Fruit fly (Drosophila melanogaster): ENCODE results near the gene CG12105.

CG12105 gene

dm6 chr3L:1618116-1618727, 2.6 kb upstream of the CG12105 start, which contains the start of the genes CG13926, ABCB7 and CG33230 (continued):
- no peak for TF ChIP-seq dm (GFP tag; optimal IDR thresholded peaks at IDR 0.05)
- peak; percentile 1 for TF ChIP-seq Dip3 (GFP tag; optimal IDR thresholded peaks at IDR 0.05)
- no peak for TF ChIP-seq CG9609 (GFP tag; optimal IDR thresholded peaks at IDR 0.05)
- no peak for TF ChIP-seq p53 (GFP tag; optimal IDR thresholded peaks at IDR 0.05)
- peak; percentile 27 for TF ChIP-seq Fer1 (GFP tag; optimal IDR thresholded peaks at IDR 0.05)
- no peak for TF ChIP-seq yki (optimal IDR thresholded peaks at IDR 0.05)
- TF ChIP-seq CG6175 (GFP tag; IDR thresholded peaks at IDR 0.05): no peak
- no peak for TF ChIP-seq Rx (GFP tag; IDR thresholded peaks at IDR 0.05)
- TF ChIP-seq CG3407 (GFP tag; optimal IDR thresholded peaks at IDR 0.05): no peak
- TF ChIP-seq CG8478 (optimal IDR thresholded peaks at IDR 0.05): no peak
- TF ChIP-seq tll (GFP tag; optimal IDR thresholded peaks at IDR 0.05): no peak
- peak; percentile 13 for TF ChIP-seq Bdp1 (GFP tag; optimal IDR thresholded peaks at IDR 0.05)
- TF ChIP-seq Atf3 (GFP tag; optimal IDR thresholded peaks at IDR 0.05): no peak
- TF ChIP-seq CG3726 (GFP tag; IDR thresholded peaks at IDR 0.05): no peak
- no peak for TF ChIP-seq caup (GFP tag; optimal IDR thresholded peaks at IDR 0.05; ENCODE audit: severe bottlenecking)
- no peak for TF ChIP-seq CG6272 (GFP tag; IDR thresholded peaks at IDR 0.05)
- TF ChIP-seq gem (tag; optimal IDR thresholded peaks at IDR 0.05): no peak
- no peak for TF ChIP-seq Oli (tag; optimal IDR thresholded peaks at IDR 0.05)
- no peak for TF ChIP-seq CG14441 (GFP tag; IDR thresholded peaks at IDR 0.05)
- TF ChIP-seq fd102C (GFP tag; optimal IDR thresholded peaks at IDR 0.05): no peak
- TF ChIP-seq CG2712 (tag; optimal IDR thresholded peaks at IDR 0.05): no peak
- TF ChIP-seq CG12659 (GFP tag; optimal IDR thresholded peaks at IDR 0.05): peak; percentile 63
- no peak for TF ChIP-seq CG10959 (GFP tag; IDR thresholded peaks at IDR 0.05)
- TF ChIP-seq grau (tag; optimal IDR thresholded peaks at IDR 0.05): peak; percentile 37
- 0 out of 2 replicates have a peak, but pooled peaks have one; percentile 10 for TF ChIP-seq Dref (GFP tag; IDR thresholded peaks at IDR 0.05)
- TF ChIP-seq Dll (GFP tag; IDR thresholded peaks at IDR 0.05; ENCODE audit: partially characterized antibody): peak; percentile 41; the same call in 1 of the 4 replicates
- TF ChIP-seq C15 (GFP tag; IDR thresholded peaks at IDR 0.05): no peak
- 0 out of 2 replicates have a peak, but pooled peaks have one; percentile 2 for TF ChIP-seq bbx (GFP tag; IDR thresholded peaks at IDR 0.05; ENCODE audit: partially characterized antibody)
- no peak for TF ChIP-seq H15 (GFP tag; IDR thresholded peaks at IDR 0.05)
- no peak for TF ChIP-seq scrt (GFP tag; optimal IDR thresholded peaks at IDR 0.05)
- TF ChIP-seq NfI (GFP tag; optimal IDR thresholded peaks at IDR 0.05): peak; percentile 16
- no peak for TF ChIP-seq grn (GFP tag; optimal IDR thresholded peaks at IDR 0.05)
- TF ChIP-seq CG6654 (GFP tag; optimal IDR thresholded peaks at IDR 0.05): no peak
- no peak for TF ChIP-seq stwl (tag; optimal IDR thresholded peaks at IDR 0.05)
- peak; percentile 57 for TF ChIP-seq mam (GFP tag; optimal IDR thresholded peaks at IDR 0.05)
- no peak for TF ChIP-seq HmgD (GFP tag; optimal IDR thresholded peaks at IDR 0.05)
- TF ChIP-seq CG1024 (GFP tag; IDR thresholded peaks at IDR 0.05): no peak
- TF ChIP-seq bcd (GFP tag; optimal IDR thresholded peaks at IDR 0.05): peak; percentile 15
- TF ChIP-seq Camta (GFP tag; optimal IDR thresholded peaks at IDR 0.05): no peak
- TF ChIP-seq dpn (GFP tag; optimal IDR thresholded peaks at IDR 0.05): peak; percentile 6 to 23
- peak; percentile 98 for TF ChIP-seq ftz-f1 (GFP tag; optimal IDR thresholded peaks at IDR 0.05)
- TF ChIP-seq Taf1 (GFP tag; IDR thresholded peaks at IDR 0.05): no peak
- TF ChIP-seq ap (GFP tag; IDR thresholded peaks at IDR 0.05): no peak
- no peak for TF ChIP-seq CG1792 (GFP tag; optimal IDR thresholded peaks at IDR 0.05)
- TF ChIP-seq kni (GFP tag; optimal IDR thresholded peaks at IDR 0.05): peak; percentile 59
- no peak for TF ChIP-seq CG15073 (GFP tag; optimal IDR thresholded peaks at IDR 0.05)
- TF ChIP-seq Doc2 (GFP tag; IDR thresholded peaks at IDR 0.05): no peak
- TF ChIP-seq lbe (GFP tag; optimal IDR thresholded peaks at IDR 0.05): no peak
- no peak for TF ChIP-seq CG17385 (GFP tag; optimal IDR thresholded peaks at IDR 0.05)
- no peak for TF ChIP-seq pnt (GFP tag; optimal IDR thresholded peaks at IDR 0.05)
- no peak for TF ChIP-seq Ssrp (tag; optimal IDR thresholded peaks at IDR 0.05)
- TF ChIP-seq schlank (tag; optimal IDR thresholded peaks at IDR 0.05): no peak
